Worm (Caenorhabditis elegans): ENCODE results near the gene Y102E9.3.

DNA sequence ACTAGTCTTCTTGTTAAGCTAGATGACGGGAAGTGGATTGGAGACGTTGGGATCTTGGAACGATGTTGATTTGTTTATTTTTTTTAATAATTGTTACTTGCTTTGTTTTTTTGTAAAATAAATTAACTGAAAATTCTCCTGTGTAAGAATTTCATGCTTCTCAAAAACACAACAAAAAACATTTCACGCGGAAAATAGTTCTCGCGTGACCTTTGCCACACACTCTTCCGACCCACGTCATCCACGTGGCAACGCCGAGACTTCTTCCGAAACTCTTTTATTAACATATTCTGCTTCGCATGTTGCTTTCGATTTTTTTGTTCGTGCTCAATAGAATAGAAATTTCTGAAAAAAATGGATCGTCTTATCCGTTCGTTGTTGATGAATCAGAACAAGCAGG, 22.7 kb downstream of the Y102E9.3 start, which contains the start of gene F37A4.5:
- no peak for TF ChIP-seq set-16 (GFP tag; IDR thresholded peaks at IDR 0.05)
- TF ChIP-seq aly-2 (tag; optimal IDR thresholded peaks at IDR 0.05) = no peak
- no peak for TF ChIP-seq ztf-11 (tag; optimal IDR thresholded peaks at IDR 0.05)
- no peak for TF ChIP-seq fos-1 (tag; optimal IDR thresholded peaks at IDR 0.05)
